Worm (Caenorhabditis elegans) whole organism, late embryonic: ENCODE measurements around the gene B0244.9.

Experiments used
- C08G9.2 ChIP-seq: sonication (generic microtip); optimal IDR thresholded peaks from 2 replicates; lab custom pipeline; 2016; ENCODE audit warnings: mild to moderate bottlenecking, missing genetic modification characterization, moderate library complexity, missing compliant biosample characterization
- C38D4.7 ChIP-seq: fragments of 200-800 bp; sonication (Bioruptor generic); optimal IDR thresholded peaks from 2 replicates; lab custom pipeline; 2018; ENCODE audit warnings: mild to moderate bottlenecking, missing genetic modification characterization, moderate library complexity, missing compliant biosample characterization
- F13H6.1 ChIP-seq: sonication (generic microtip); optimal IDR thresholded peaks from 2 replicates; lab custom pipeline; 2016; ENCODE audit warnings: missing genetic modification characterization, missing compliant biosample characterization
- K09A11.1 ChIP-seq: sonication (generic microtip); optimal IDR thresholded peaks from 2 replicates; lab custom pipeline; 2017; ENCODE audit warnings: antibody characterized with exemption, mild to moderate bottlenecking, missing genetic modification characterization, missing compliant biosample characterization; ENCODE audit not compliant: insufficient read depth
- T23F11.4 ChIP-seq: fragments of 200-800 bp; sonication (Bioruptor generic); optimal IDR thresholded peaks from 2 replicates; lab custom pipeline; 2018; ENCODE audit warnings: mild to moderate bottlenecking, missing genetic modification characterization, missing compliant biosample characterization
- ahr-1 ChIP-seq: sonication (generic microtip); optimal IDR thresholded peaks from 2 replicates; lab custom pipeline; 2016; ENCODE audit warnings: missing genetic modification characterization, missing compliant biosample characterization
- ceh-18 ChIP-seq: sonication (generic microtip); optimal IDR thresholded peaks from 2 replicates; lab custom pipeline; 2016; ENCODE audit warnings: missing genetic modification characterization, missing compliant biosample characterization
- ceh-19 ChIP-seq: fragments of 200-800 bp; sonication (Bioruptor generic); optimal IDR thresholded peaks from 2 replicates; lab custom pipeline; 2018; ENCODE audit warnings: mild to moderate bottlenecking, missing genetic modification characterization, missing compliant biosample characterization
- ceh-2 ChIP-seq: sonication (generic microtip); optimal IDR thresholded peaks from 2 replicates; lab custom pipeline; 2016; ENCODE audit warnings: missing genotype, missing genetic modification characterization, missing compliant biosample characterization
- ceh-22 ChIP-seq: sonication (generic microtip); optimal IDR thresholded peaks from 2 replicates; lab custom pipeline; 2017; ENCODE audit warnings: missing biosample characterization, missing genetic modification characterization
- ceh-34 ChIP-seq: sonication (generic microtip); optimal IDR thresholded peaks from 2 replicates; lab custom pipeline; 2016; ENCODE audit warnings: mild to moderate bottlenecking, missing genetic modification characterization, missing compliant biosample characterization
- ceh-48 ChIP-seq: sonication (generic microtip); optimal IDR thresholded peaks from 2 replicates; lab custom pipeline; 2016; ENCODE audit warnings: missing genetic modification characterization, inconsistent platforms, missing compliant biosample characterization
- ceh-6 ChIP-seq: fragments of 200-800 bp; sonication (Bioruptor generic); optimal IDR thresholded peaks from 2 replicates; lab custom pipeline; 2018; ENCODE audit warnings: mild to moderate bottlenecking, missing genetic modification characterization, missing compliant biosample characterization
- che-1 ChIP-seq: sonication (generic microtip); optimal IDR thresholded peaks from 2 replicates; lab custom pipeline; 2016; ENCODE audit warnings: mild to moderate bottlenecking, missing genetic modification characterization, missing compliant biosample characterization
- dmd-4 ChIP-seq: sonication (generic microtip); optimal IDR thresholded peaks from 2 replicates; lab custom pipeline; 2016; ENCODE audit warnings: borderline replicate concordance, missing genetic modification characterization, missing compliant biosample characterization
- elt-2 ChIP-seq: sonication (generic microtip); optimal IDR thresholded peaks from 2 replicates; lab custom pipeline; 2016; ENCODE audit warnings: missing genetic modification reagents, missing genetic modification characterization, missing compliant biosample characterization
- elt-4 ChIP-seq: sonication (generic microtip); optimal IDR thresholded peaks from 2 replicates; lab custom pipeline; 2016; ENCODE audit warnings: missing genetic modification characterization, missing compliant biosample characterization
- eyg-1 ChIP-seq: sonication (generic microtip); optimal IDR thresholded peaks from 2 replicates; lab custom pipeline; 2016; ENCODE audit warnings: missing genotype, missing genetic modification characterization, missing compliant biosample characterization
- fkh-10 ChIP-seq: fragments of 150-350 bp; optimal IDR thresholded peaks from 2 replicates; lab custom pipeline; 2014; ENCODE audit warnings: missing biosample characterization, missing genetic modification reagents, missing genetic modification characterization
- fkh-6 ChIP-seq: sonication (generic microtip); optimal IDR thresholded peaks from 2 replicates; lab custom pipeline; 2016; ENCODE audit warnings: missing genetic modification characterization, missing compliant biosample characterization
- hlh-15 ChIP-seq: sonication (generic microtip); optimal IDR thresholded peaks from 2 replicates; lab custom pipeline; 2016; ENCODE audit warnings: missing genetic modification characterization, missing compliant biosample characterization
- hlh-8 ChIP-seq: sonication (generic microtip); optimal IDR thresholded peaks from 2 replicates; lab custom pipeline; 2016; ENCODE audit warnings: missing genotype, missing genetic modification characterization, missing compliant biosample characterization
- lim-6 ChIP-seq: sonication (generic microtip); optimal IDR thresholded peaks from 2 replicates; lab custom pipeline; 2016; ENCODE audit warnings: missing genetic modification characterization, missing compliant biosample characterization
- mec-3 ChIP-seq: sonication (generic microtip); optimal IDR thresholded peaks from 2 replicates; lab custom pipeline; 2016; ENCODE audit warnings: borderline replicate concordance, missing genetic modification characterization, missing compliant biosample characterization
- nfya-1 ChIP-seq: sonication (generic microtip); optimal IDR thresholded peaks from 2 replicates; lab custom pipeline; 2017; ENCODE audit warnings: missing genetic modification characterization, mild to moderate bottlenecking, missing compliant biosample characterization, antibody characterized with exemption, moderate library complexity
- nhr-11 ChIP-seq: fragments of 150-350 bp; optimal IDR thresholded peaks from 2 replicates; lab custom pipeline; 2014; ENCODE audit warnings: missing biosample characterization, missing genetic modification characterization
- npax-4 ChIP-seq: sonication (generic microtip); optimal IDR thresholded peaks from 2 replicates; lab custom pipeline; 2016; ENCODE audit warnings: missing genetic modification characterization, missing compliant biosample characterization
- odd-2 ChIP-seq: sonication (generic microtip); optimal IDR thresholded peaks from 2 replicates; lab custom pipeline; 2017; ENCODE audit warnings: antibody characterized with exemption, mild to moderate bottlenecking, missing genetic modification characterization, missing compliant biosample characterization
- pat-9 ChIP-seq: fragments of 200-800 bp; sonication (Bioruptor generic); optimal IDR thresholded peaks from 2 replicates; lab custom pipeline; 2018; ENCODE audit warnings: mild to moderate bottlenecking, missing genetic modification characterization, moderate library complexity, missing compliant biosample characterization
- pha-2 ChIP-seq: sonication (generic microtip); optimal IDR thresholded peaks from 2 replicates; lab custom pipeline; 2017; ENCODE audit warnings: mild to moderate bottlenecking, missing genetic modification characterization, missing compliant biosample characterization
- pha-4 ChIP-seq: fragments of 150-350 bp; optimal IDR thresholded peaks from 2 replicates; lab custom pipeline; 2018; ENCODE audit warnings: missing biosample characterization, missing genetic modification reagents, missing genetic modification characterization
- pqm-1 ChIP-seq: sonication (generic microtip); optimal IDR thresholded peaks from 2 replicates; lab custom pipeline; 2016; ENCODE audit warnings: missing genetic modification characterization, missing compliant biosample characterization
- ref-2 ChIP-seq: sonication (generic microtip); optimal IDR thresholded peaks from 2 replicates; lab custom pipeline; 2016; ENCODE audit warnings: missing genetic modification characterization, missing compliant biosample characterization
- sox-4 ChIP-seq: sonication (generic microtip); optimal IDR thresholded peaks from 2 replicates; lab custom pipeline; 2017; ENCODE audit warnings: mild to moderate bottlenecking, missing genetic modification characterization, inconsistent platforms, missing compliant biosample characterization
- tbx-7 ChIP-seq: sonication (generic microtip); optimal IDR thresholded peaks from 2 replicates; lab custom pipeline; 2016; ENCODE audit warnings: missing genotype, missing genetic modification characterization, missing compliant biosample characterization
- ttx-3 ChIP-seq: sonication (generic microtip); optimal IDR thresholded peaks from 2 replicates; lab custom pipeline; 2016; ENCODE audit warnings: missing genetic modification reagents, missing genetic modification characterization, missing compliant biosample characterization
- unc-55 ChIP-seq: sonication (generic microtip); optimal IDR thresholded peaks from 2 replicates; lab custom pipeline; 2017; ENCODE audit warnings: missing biosample characterization, missing genetic modification reagents, missing genetic modification characterization
- unc-86 ChIP-seq: sonication (generic microtip); optimal IDR thresholded peaks from 2 replicates; lab custom pipeline; 2016; ENCODE audit warnings: missing genetic modification characterization, missing compliant biosample characterization
- ztf-16 ChIP-seq: sonication (generic microtip); optimal IDR thresholded peaks from 2 replicates; lab custom pipeline; 2017; ENCODE audit warnings: missing genetic modification characterization, missing compliant biosample characterization

Gene B0244.9

ce11 chrIII:5732925-5733324 lies 2.1 kb upstream of the B0244.9 start, which contains the start of gene B0244.17:
Gene B0244.17 (plus strand): TSS chrIII:5733225.
- no peak for TF ChIP-seq che-1
- no peak for TF ChIP-seq dmd-4 (tag; lab: Kevin White, UChicago)
- no peak for TF ChIP-seq ceh-22
- peak; percentile 30 for TF ChIP-seq elt-2 (tag; lab: Kevin White, UChicago)
- no peak for TF ChIP-seq ceh-19
- TF ChIP-seq unc-86, result no peak
- no peak for TF ChIP-seq ceh-2 (tag; lab: Kevin White, UChicago)

- no peak for TF ChIP-seq ahr-1 (tag; lab: Kevin White, UChicago)
- no peak for TF ChIP-seq ceh-48 (tag; lab: Kevin White, UChicago)
- no peak for TF ChIP-seq hlh-8 (tag; lab: Kevin White, UChicago)
- TF ChIP-seq K09A11.1 (tag; lab: Kevin White, UChicago), result no peak
- no peak for TF ChIP-seq dmd-4 (tag; lab: Kevin White, UChicago)
- no peak for TF ChIP-seq odd-2 (tag; lab: Kevin White, UChicago)
- no peak for TF ChIP-seq pha-2
- no peak for TF ChIP-seq npax-4 (tag; lab: Kevin White, UChicago)
- no peak for TF ChIP-seq eyg-1
- no peak for TF ChIP-seq ceh-18 (tag; lab: Kevin White, UChicago)
- no peak for TF ChIP-seq tbx-7 (tag; lab: Kevin White, UChicago)
Measured at ce11 chrIII:5730041-5730440, 789 bp downstream of the B0244.9 start.

ce11 chrIII:5729367-5729766 lies 1.5 kb downstream of the B0244.9 start:
- TF ChIP-seq nhr-11 (tag; lab: Kevin White, UChicago), result no peak
- TF ChIP-seq mec-3 (tag; lab: Kevin White, UChicago), result no peak
- no peak for TF ChIP-seq C38D4.7 (GFP tag; lab: Kevin White, UChicago)
- TF ChIP-seq che-1, result no peak
- no peak for TF ChIP-seq ceh-34 (tag; lab: Kevin White, UChicago)
- no peak for TF ChIP-seq lim-6 (tag; lab: Kevin White, UChicago)
- TF ChIP-seq odd-2 (tag; lab: Kevin White, UChicago), result no peak
- TF ChIP-seq ttx-3, result no peak

- TF ChIP-seq ztf-16 (tag; lab: Kevin White, UChicago), result no peak
- no peak for TF ChIP-seq ceh-2 (tag; lab: Kevin White, UChicago)
- no peak for TF ChIP-seq pha-2
- TF ChIP-seq F13H6.1 (tag; lab: Kevin White, UChicago), result no peak
- TF ChIP-seq unc-55 (GFP tag; lab: Kevin White, UChicago), result no peak
- TF ChIP-seq pat-9 (tag; lab: Kevin White, UChicago), result no peak
- TF ChIP-seq elt-4 (tag; lab: Kevin White, UChicago), result no peak
- TF ChIP-seq ahr-1 (tag; lab: Kevin White, UChicago), result no peak
- TF ChIP-seq tbx-7 (tag; lab: Kevin White, UChicago), result no peak
- TF ChIP-seq pha-4, result no peak
- TF ChIP-seq pqm-1 (tag; lab: Kevin White, UChicago), result no peak
- TF ChIP-seq, all 69 proteins: peak for 0
Measured at ce11 chrIII:5727827-5728226, 3.0 kb downstream of the B0244.9 start, which contains the start of gene egg-1. Gene egg-1 (plus strand): TSS chrIII:5728180.

ce11 chrIII:5722550-5722949 lies 8.3 kb downstream of the B0244.9 start, which contains the start of gene wrm-1:
Gene wrm-1 (plus strand): TSS chrIII:5722850.
- TF ChIP-seq ttx-3 (no peak), che-1 (no peak), mec-3 (tag; lab: Kevin White, UChicago) (no peak), C08G9.2 (tag; lab: Kevin White, UChicago) (no peak), nfya-1 (no peak), ceh-18 (tag; lab: Kevin White, UChicago) (no peak), ceh-6 (GFP tag; lab: Kevin White, UChicago) (no peak), ref-2 (tag; lab: Kevin White, UChicago) (no peak), fkh-10 (GFP tag; lab: Kevin White, UChicago) (no peak), ceh-2 (tag; lab: Kevin White, UChicago) (no peak), ceh-19 (no peak), fkh-6 (tag; lab: Kevin White, UChicago) (no peak), sox-4 (no peak), T23F11.4 (GFP tag; lab: Kevin White, UChicago) (no peak), hlh-15 (tag; lab: Kevin White, UChicago) (no peak)
